Worm (Caenorhabditis elegans) whole organism, L3 larva: ENCODE data around the gene dnj-20.
A peak's percentile ranks its signal among the peaks of the same experiment; 100 is the strongest.

Experiments used
- R02D3.7 ChIP-seq: fragments of 150-350 bp; optimal IDR thresholded peaks from 2 replicates; lab custom pipeline; 2014; ENCODE audit warnings: missing biosample characterization, missing genetic modification characterization
- ZK546.5 ChIP-seq: sonication (generic microtip); optimal IDR thresholded peaks from 2 replicates; lab custom pipeline; 2017; ENCODE audit warnings: missing biosample characterization, missing genetic modification characterization
- aly-2 ChIP-seq: fragments of 150-350 bp; optimal IDR thresholded peaks from 2 replicates; lab custom pipeline; 2014; ENCODE audit warnings: missing biosample characterization, missing genetic modification characterization
- ama-1 ChIP-seq: fragments of 150-350 bp; optimal IDR thresholded peaks from 2 replicates; lab custom pipeline; 2018
- ceh-16 ChIP-seq: sonication (generic microtip); optimal IDR thresholded peaks from 2 replicates; lab custom pipeline; 2017; ENCODE audit warnings: missing biosample characterization, missing genetic modification characterization
- ceh-28 ChIP-seq: fragments of 150-350 bp; optimal IDR thresholded peaks from 2 replicates; lab custom pipeline; 2014; ENCODE audit warnings: missing biosample characterization, missing genetic modification reagents, missing genetic modification characterization
- ceh-82 ChIP-seq: fragments of 150-350 bp; optimal IDR thresholded peaks from 2 replicates; lab custom pipeline; 2014; ENCODE audit warnings: missing biosample characterization, missing genetic modification characterization
- ceh-9 ChIP-seq: sonication (generic microtip); optimal IDR thresholded peaks from 2 replicates; lab custom pipeline; 2018; ENCODE audit warnings: missing biosample characterization, missing genetic modification characterization
- daf-12 ChIP-seq: fragments of 150-350 bp; optimal IDR thresholded peaks from 2 replicates; lab custom pipeline; 2014; ENCODE audit warnings: missing biosample characterization, missing genetic modification reagents, missing genetic modification characterization
- egl-27 ChIP-seq: sonication (generic microtip); optimal IDR thresholded peaks from 4 replicates; lab custom pipeline; 2017; ENCODE audit warnings: missing biosample characterization, missing genetic modification reagents, missing genetic modification characterization
- egl-5 ChIP-seq: fragments of 150-350 bp; optimal IDR thresholded peaks from 2 replicates; lab custom pipeline; 2017; ENCODE audit warnings: missing biosample characterization, missing genetic modification reagents, missing genetic modification characterization, inconsistent platforms
- elt-1 ChIP-seq: fragments of 150-350 bp; optimal IDR thresholded peaks from 2 replicates; lab custom pipeline; 2014; ENCODE audit warnings: missing biosample characterization, missing genetic modification characterization
- elt-2 ChIP-seq: sonication (generic microtip); optimal IDR thresholded peaks from 2 replicates; lab custom pipeline; 2016; ENCODE audit warnings: missing genetic modification reagents, mild to moderate bottlenecking, missing genetic modification characterization, missing compliant biosample characterization
- elt-3 ChIP-seq, 3 experiments: fragments of 150-350 bp in 1 of 3; sonication (generic microtip) in 2 of 3; optimal IDR thresholded peaks; 2 replicates in 2 of 3; 4 replicates in 1 of 3; lab custom pipeline; 2014 to 2017; ENCODE audit warnings: missing biosample characterization in 3 of 3, missing genetic modification characterization in 3 of 3
- eor-1 ChIP-seq, 2 experiments: fragments of 150-350 bp; optimal IDR thresholded peaks; 2 replicates each; lab custom pipeline; 2014 to 2018; ENCODE audit warnings: missing biosample characterization in 2 of 2, missing genetic modification characterization in 2 of 2
- fkh-10 ChIP-seq: sonication (generic microtip); optimal IDR thresholded peaks from 2 replicates; lab custom pipeline; 2017; ENCODE audit warnings: missing biosample characterization, missing genetic modification reagents, missing genetic modification characterization
- fkh-2 ChIP-seq: fragments of 150-350 bp; optimal IDR thresholded peaks from 2 replicates; lab custom pipeline; 2014; ENCODE audit warnings: missing biosample characterization, missing genetic modification reagents, missing genetic modification characterization
- fos-1 ChIP-seq: fragments of 150-350 bp; optimal IDR thresholded peaks from 2 replicates; lab custom pipeline; 2014; ENCODE audit warnings: missing biosample characterization, missing genetic modification characterization
- hmg-11 ChIP-seq: sonication (generic microtip); optimal IDR thresholded peaks from 2 replicates; lab custom pipeline; 2016; ENCODE audit warnings: missing genetic modification characterization, missing compliant biosample characterization
- jun-1 ChIP-seq: fragments of 150-350 bp; optimal IDR thresholded peaks from 2 replicates; lab custom pipeline; 2014; ENCODE audit warnings: missing biosample characterization, missing genetic modification reagents, missing genetic modification characterization
- lin-15B ChIP-seq: fragments of 150-350 bp; optimal IDR thresholded peaks from 2 replicates; lab custom pipeline; 2014; ENCODE audit warnings: missing biosample characterization, missing genetic modification characterization
- lin-39 ChIP-seq: fragments of 150-350 bp; optimal IDR thresholded peaks from 2 replicates; lab custom pipeline; 2018; ENCODE audit warnings: missing biosample characterization, missing genetic modification reagents, missing genetic modification characterization
- lsy-12 ChIP-seq: sonication (generic microtip); optimal IDR thresholded peaks from 2 replicates; lab custom pipeline; 2016; ENCODE audit warnings: mild to moderate bottlenecking, missing genetic modification characterization, missing compliant biosample characterization
- mdl-1 ChIP-seq: fragments of 150-350 bp; optimal IDR thresholded peaks from 2 replicates; lab custom pipeline; 2014; ENCODE audit warnings: missing biosample characterization, missing genetic modification characterization
- mml-1 ChIP-seq: fragments of 150-350 bp; sonication (generic microtip); optimal IDR thresholded peaks from 3 replicates; lab custom pipeline; 2014; ENCODE audit warnings: missing biosample characterization, missing genetic modification characterization
- nfya-1 ChIP-seq: sonication (generic microtip); optimal IDR thresholded peaks from 2 replicates; lab custom pipeline; 2017; ENCODE audit warnings: missing genetic modification characterization, mild to moderate bottlenecking, missing compliant biosample characterization, antibody characterized with exemption, moderate library complexity; ENCODE audit not compliant: insufficient read depth
- nhr-11 ChIP-seq: fragments of 150-350 bp; optimal IDR thresholded peaks from 2 replicates; lab custom pipeline; 2014; ENCODE audit warnings: missing biosample characterization, missing genetic modification characterization
- nhr-12 ChIP-seq: fragments of 150-350 bp; optimal IDR thresholded peaks from 2 replicates; lab custom pipeline; 2014; ENCODE audit warnings: missing biosample characterization, missing genetic modification characterization
- nhr-23 ChIP-seq: fragments of 150-350 bp; optimal IDR thresholded peaks from 2 replicates; lab custom pipeline; 2014; ENCODE audit warnings: missing biosample characterization, missing genetic modification reagents, missing genetic modification characterization
- nhr-237 ChIP-seq: fragments of 150-350 bp; optimal IDR thresholded peaks from 2 replicates; lab custom pipeline; 2014; ENCODE audit warnings: missing biosample characterization, missing genetic modification characterization
- nhr-25 ChIP-seq: sonication (generic microtip); optimal IDR thresholded peaks from 2 replicates; lab custom pipeline; 2017; ENCODE audit warnings: missing biosample characterization, missing genetic modification characterization
- nhr-43 ChIP-seq: sonication (generic microtip); optimal IDR thresholded peaks from 2 replicates; lab custom pipeline; 2016; ENCODE audit warnings: mild to moderate bottlenecking, missing genetic modification characterization, missing compliant biosample characterization; ENCODE audit not compliant: poor library complexity, severe bottlenecking
- nhr-67 ChIP-seq: fragments of 150-350 bp; optimal IDR thresholded peaks from 2 replicates; lab custom pipeline; 2014; ENCODE audit warnings: missing biosample characterization, missing genetic modification characterization
- nhr-76 ChIP-seq: fragments of 150-350 bp; sonication (generic microtip); optimal IDR thresholded peaks from 5 replicates; lab custom pipeline; 2014; ENCODE audit warnings: missing biosample characterization, missing genetic modification characterization
- nhr-77 ChIP-seq: fragments of 150-350 bp; optimal IDR thresholded peaks from 2 replicates; lab custom pipeline; 2014; ENCODE audit warnings: missing biosample characterization, missing genetic modification characterization
- pha-4 ChIP-seq: fragments of 150-350 bp; optimal IDR thresholded peaks from 2 replicates; lab custom pipeline; 2014; ENCODE audit warnings: missing biosample characterization, missing genetic modification reagents, missing genetic modification characterization
- pqm-1 ChIP-seq: fragments of 150-350 bp; optimal IDR thresholded peaks from 2 replicates; lab custom pipeline; 2017; ENCODE audit warnings: missing biosample characterization, missing genetic modification characterization, inconsistent platforms
- sea-2 ChIP-seq: fragments of 150-350 bp; sonication (generic microtip); optimal IDR thresholded peaks from 4 replicates; lab custom pipeline; 2014; ENCODE audit warnings: missing biosample characterization, missing genetic modification reagents, missing genetic modification characterization
- skn-1 ChIP-seq: fragments of 150-350 bp; optimal IDR thresholded peaks from 2 replicates; lab custom pipeline; 2014; ENCODE audit warnings: missing biosample characterization, missing genetic modification characterization
- snpc-4 ChIP-seq: fragments of 150-350 bp; optimal IDR thresholded peaks from 2 replicates; lab custom pipeline; 2014; ENCODE audit warnings: missing biosample characterization, missing genetic modification characterization
- tbx-2 ChIP-seq: sonication (generic microtip); optimal IDR thresholded peaks from 2 replicates; lab custom pipeline; 2016; ENCODE audit warnings: mild to moderate bottlenecking, missing genetic modification characterization, missing compliant biosample characterization
- unc-39 ChIP-seq: sonication (generic microtip); optimal IDR thresholded peaks from 4 replicates; lab custom pipeline; 2017; ENCODE audit warnings: missing biosample characterization, missing genetic modification characterization
- unc-62 ChIP-seq: fragments of 150-350 bp; sonication (generic microtip); optimal IDR thresholded peaks from 4 replicates; lab custom pipeline; 2014; ENCODE audit warnings: missing biosample characterization, missing genetic modification reagents, missing genetic modification characterization
- zag-1 ChIP-seq: fragments of 150-350 bp; optimal IDR thresholded peaks from 2 replicates; lab custom pipeline; 2014; ENCODE audit warnings: missing biosample characterization, missing genetic modification characterization
- ztf-11 ChIP-seq: fragments of 150-350 bp; optimal IDR thresholded peaks from 2 replicates; lab custom pipeline; 2014; ENCODE audit warnings: missing biosample characterization, missing genetic modification characterization
- ztf-4 ChIP-seq: fragments of 150-350 bp; optimal IDR thresholded peaks from 2 replicates; lab custom pipeline; 2014; ENCODE audit warnings: missing biosample characterization, missing genetic modification characterization

Gene dnj-20

DNA sequence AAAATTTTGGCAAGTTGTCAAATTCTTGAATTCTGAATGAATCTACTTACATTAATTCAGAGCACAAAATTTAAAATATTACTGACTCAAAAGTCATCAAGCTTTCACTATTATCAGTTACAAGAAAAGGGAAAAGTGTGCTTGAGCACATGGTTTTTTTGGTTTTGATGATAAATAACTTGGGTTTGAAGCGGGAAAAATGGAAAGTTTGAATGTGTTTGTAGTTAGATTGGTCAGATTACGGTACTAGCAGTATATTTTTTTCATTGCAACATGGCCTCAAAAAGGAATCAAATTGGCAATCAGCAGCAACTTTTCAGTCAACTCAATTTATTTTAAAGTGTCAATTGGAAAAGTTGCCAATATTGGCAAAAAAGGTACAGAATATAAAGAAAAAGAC is 19.3 kb downstream of the dnj-20 start:
- no peak for TF ChIP-seq snpc-4
- TF ChIP-seq pqm-1, result peak; percentile 53
- no peak for TF ChIP-seq nhr-77 (tag; lab: Kevin White, UChicago)
- TF ChIP-seq nhr-43, result no peak
- no peak for TF ChIP-seq jun-1 (tag; lab: Kevin White, UChicago)
- no peak for TF ChIP-seq elt-3 (tag; optimal IDR thresholded peaks at IDR 0.05; lab: Kevin White, UChicago)
- TF ChIP-seq ceh-82, result no peak
- TF ChIP-seq ZK546.5 (tag; lab: Kevin White, UChicago), result no peak
- no peak for TF ChIP-seq unc-39
- no peak for TF ChIP-seq fkh-2 (tag; lab: Kevin White, UChicago)
- TF ChIP-seq pha-4 (tag; lab: Kevin White, UChicago), result peak; percentile 3
- TF ChIP-seq ama-1 (lab: Kevin White, UChicago), result no peak
- TF ChIP-seq aly-2 (tag; lab: Kevin White, UChicago), result no peak
- no peak for TF ChIP-seq hmg-11 (tag; lab: Kevin White, UChicago)
- peak; percentile 18 for TF ChIP-seq skn-1 (tag; lab: Kevin White, UChicago)
- TF ChIP-seq elt-2 (tag; lab: Kevin White, UChicago), result peak; percentile 24
- TF ChIP-seq R02D3.7 (tag; lab: Kevin White, UChicago), result no peak
- TF ChIP-seq egl-27 (tag; lab: Kevin White, UChicago), result no peak
- TF ChIP-seq unc-62 (GFP tag; lab: Kevin White, UChicago), result no peak
- no peak for TF ChIP-seq ceh-9 (tag; lab: Kevin White, UChicago)
- no peak for TF ChIP-seq zag-1 (tag; lab: Kevin White, UChicago)
- no peak for TF ChIP-seq tbx-2 (tag; lab: Kevin White, UChicago)
- no peak for TF ChIP-seq nhr-67
- no peak for TF ChIP-seq daf-12 (tag; lab: Kevin White, UChicago)
- TF ChIP-seq, all 47 proteins: peak for 4

- TF ChIP-seq jun-1 (tag; lab: Kevin White, UChicago) (no peak), lin-39 (peak; percentile 34), ceh-82 (no peak), elt-2 (tag; lab: Kevin White, UChicago) (peak; percentile 68), nhr-76 (tag; lab: Kevin White, UChicago) (no peak), elt-3 (tag; optimal IDR thresholded peaks at IDR 0.05; lab: Kevin White, UChicago) (no peak), egl-5 (no peak), unc-62 (GFP tag; lab: Kevin White, UChicago) (no peak), nhr-43 (no peak), pqm-1 (peak; percentile 87), unc-39 (no peak), nhr-237 (tag; lab: Kevin White, UChicago) (no peak), pha-4 (tag; lab: Kevin White, UChicago) (peak; percentile 18), lsy-12 (tag; lab: Kevin White, UChicago) (no peak), nhr-67 (no peak), ama-1 (lab: Kevin White, UChicago) (peak; percentile 35), nfya-1 (tag; lab: Kevin White, UChicago) (peak; percentile 3)
Observed at ce11 chrII:9604063-9604462, 19.9 kb downstream of the dnj-20 start.

ce11 chrII:9603419-9603818 is 20.6 kb downstream of the dnj-20 start:
- TF ChIP-seq fkh-10 (no peak), elt-3 (tag; optimal IDR thresholded peaks at IDR 0.05; lab: Kevin White, UChicago) (peak in 2 of 3 experiments; percentile 9 to 91), ceh-9 (tag; lab: Kevin White, UChicago) (no peak), ztf-4 (tag; lab: Kevin White, UChicago) (peak; percentile 75), R02D3.7 (tag; lab: Kevin White, UChicago) (peak; percentile 52), unc-62 (GFP tag; lab: Kevin White, UChicago) (peak; percentile 91), pqm-1 (peak; percentile 98), aly-2 (tag; lab: Kevin White, UChicago) (no peak), fos-1 (tag; lab: Kevin White, UChicago) (no peak), egl-27 (tag; lab: Kevin White, UChicago) (peak; percentile 41), eor-1 (tag; optimal IDR thresholded peaks at IDR 0.05; lab: Kevin White, UChicago) (no peak), fkh-2 (tag; lab: Kevin White, UChicago) (peak; percentile 88), jun-1 (tag; lab: Kevin White, UChicago) (peak; percentile 97), snpc-4 (peak; percentile 42), nhr-43 (peak; percentile 97), ceh-28 (tag; lab: Kevin White, UChicago) (peak; percentile 81), mdl-1 (tag; lab: Kevin White, UChicago) (peak; percentile 100), nfya-1 (tag; lab: Kevin White, UChicago) (peak; percentile 94), egl-5 (peak; percentile 92), elt-1 (tag; lab: Kevin White, UChicago) (peak; percentile 73), nhr-12 (tag; lab: Kevin White, UChicago) (no peak), ama-1 (lab: Kevin White, UChicago) (peak; percentile 75), pha-4 (tag; lab: Kevin White, UChicago) (peak; percentile 99), ceh-16 (tag; lab: Kevin White, UChicago) (no peak), mml-1 (tag; lab: Kevin White, UChicago) (peak; percentile 69), nhr-25 (tag; lab: Kevin White, UChicago) (peak; percentile 97), skn-1 (tag; lab: Kevin White, UChicago) (peak; percentile 86), lin-39 (peak; percentile 86), nhr-77 (tag; lab: Kevin White, UChicago) (no peak), ztf-11 (tag; lab: Kevin White, UChicago) (no peak), lin-15B (peak; percentile 63), lsy-12 (tag; lab: Kevin White, UChicago) (peak; percentile 86), elt-2 (tag; lab: Kevin White, UChicago) (peak; percentile 91), nhr-23 (tag; lab: Kevin White, UChicago) (peak; percentile 96), sea-2 (GFP tag; lab: Kevin White, UChicago) (no peak), nhr-11 (tag; lab: Kevin White, UChicago) (peak; percentile 98), hmg-11 (tag; lab: Kevin White, UChicago) (peak; percentile 87)
